Worm (Caenorhabditis elegans) whole organism, early embryonic: ENCODE data around the gene C55A1.7.
A peak's percentile ranks its signal among the peaks of the same experiment; 100 is the strongest.

Source experiments
- B0310.2 ChIP-seq: sonication (generic microtip); optimal IDR thresholded peaks from 2 replicates; lab custom pipeline; 2016; ENCODE audit warnings: mild to moderate bottlenecking, missing genetic modification characterization, missing compliant biosample characterization
- F13C5.2 ChIP-seq: sonication (generic microtip); optimal IDR thresholded peaks from 2 replicates; lab custom pipeline; 2017; ENCODE audit warnings: mild to moderate bottlenecking, missing genetic modification characterization, inconsistent platforms, missing compliant biosample characterization
- aly-1 ChIP-seq: sonication (generic microtip); optimal IDR thresholded peaks from 2 replicates; lab custom pipeline; 2016; ENCODE audit warnings: missing genetic modification characterization, missing compliant biosample characterization
- ama-1 ChIP-seq: fragments of 150-350 bp; optimal IDR thresholded peaks from 2 replicates; lab custom pipeline; 2014
- ceh-13 ChIP-seq: fragments of 200-800 bp; sonication (Bioruptor generic); optimal IDR thresholded peaks from 2 replicates; lab custom pipeline; 2018; ENCODE audit warnings: mild to moderate bottlenecking, missing genetic modification characterization, missing compliant biosample characterization
- ceh-36 ChIP-seq: sonication (generic microtip); optimal IDR thresholded peaks from 2 replicates; lab custom pipeline; 2016; ENCODE audit warnings: missing genetic modification characterization, inconsistent platforms, missing compliant biosample characterization
- ets-7 ChIP-seq: sonication (generic microtip); optimal IDR thresholded peaks from 2 replicates; lab custom pipeline; 2016; ENCODE audit warnings: missing genotype, missing genetic modification characterization, missing compliant biosample characterization
- flt-1 ChIP-seq: fragments of 200-800 bp; sonication (Bioruptor generic); IDR thresholded peaks from 2 replicates; pipeline ENCODE4 v1.3.6; 2022; ENCODE audit warnings: missing genetic modification characterization, missing compliant biosample characterization
- hmbx-1 ChIP-seq: sonication (generic microtip); optimal IDR thresholded peaks from 2 replicates; lab custom pipeline; 2016; ENCODE audit warnings: mild to moderate bottlenecking, missing genetic modification characterization, missing compliant biosample characterization
- hmg-4 ChIP-seq: fragments of 200-800 bp; sonication (Bioruptor generic); optimal IDR thresholded peaks from 2 replicates; lab custom pipeline; 2018; ENCODE audit warnings: mild to moderate bottlenecking, missing genetic modification characterization, missing compliant biosample characterization
- hnd-1 ChIP-seq: sonication (generic microtip); optimal IDR thresholded peaks from 2 replicates; lab custom pipeline; 2016; ENCODE audit warnings: missing genetic modification characterization, missing compliant biosample characterization
- pes-1 ChIP-seq: fragments of 200-800 bp; sonication (Bioruptor generic); IDR thresholded peaks from 2 replicates; pipeline ENCODE4 v1.3.6; 2022; ENCODE audit warnings: missing genetic modification reagents, missing genetic modification characterization, missing compliant biosample characterization
- scrt-1 ChIP-seq: fragments of 200-800 bp; sonication (Bioruptor generic); IDR thresholded peaks from 2 replicates; pipeline ENCODE4 v1.3.6; 2022; ENCODE audit warnings: missing genetic modification characterization, missing compliant biosample characterization
- sea-1 ChIP-seq: fragments of 200-800 bp; sonication (Bioruptor generic); conservative IDR thresholded peaks from 2 replicates; pipeline ENCODE4 v1.3.6; 2022; ENCODE audit warnings: missing genetic modification characterization, missing compliant biosample characterization
- tbx-11 ChIP-seq: fragments of 200-800 bp; sonication (Bioruptor generic); IDR thresholded peaks from 2 replicates; pipeline ENCODE4 v1.3.6; 2022; ENCODE audit warnings: missing genetic modification characterization, missing compliant biosample characterization
- tbx-37 ChIP-seq: fragments of 200-800 bp; sonication (Bioruptor generic); conservative IDR thresholded peaks from 2 replicates; pipeline ENCODE4 v1.3.6; 2022; ENCODE audit warnings: missing genetic modification reagents, missing genetic modification characterization, missing compliant biosample characterization
- tra-4 ChIP-seq: sonication (generic microtip); optimal IDR thresholded peaks from 2 replicates; lab custom pipeline; 2017; ENCODE audit warnings: missing genetic modification characterization, missing compliant biosample characterization

The C55A1.7 gene

ce11 chrV:15629543-15629942 lies 17.9 kb downstream of the C55A1.7 start, which contains the start of gene str-248:
str-248 (minus strand) TSS chrV:15629643.
- TF ChIP-seq ceh-13 (no peak), ceh-36 (tag; lab: Kevin White, UChicago) (no peak), hmg-4 (GFP tag; lab: Kevin White, UChicago) (no peak), scrt-1 (GFP tag; lab: Robert Waterston, UW) (no peak), ama-1 (lab: Kevin White, UChicago) (no peak), tbx-37 (GFP tag; lab: Robert Waterston, UW) (no peak), pes-1 (no peak), tra-4 (tag; lab: Kevin White, UChicago) (no peak), B0310.2 (no peak), flt-1 (GFP tag; lab: Robert Waterston, UW) (no peak), sea-1 (GFP tag; lab: Robert Waterston, UW) (no peak), ets-7 (tag; lab: Kevin White, UChicago) (no peak), hnd-1 (tag; lab: Kevin White, UChicago) (no peak), F13C5.2 (tag; lab: Kevin White, UChicago) (no peak), hmbx-1 (tag; lab: Kevin White, UChicago) (no peak), tbx-11 (GFP tag; lab: Robert Waterston, UW) (no peak), aly-1 (tag; lab: Kevin White, UChicago) (no peak)

ce11 chrV:15625561-15625960 lies 21.9 kb downstream of the C55A1.7 start, which contains the start of gene C55A1.11:
C55A1.11 (plus strand) TSS chrV:15625861.
- TF ChIP-seq F13C5.2 (tag; lab: Kevin White, UChicago) (no peak), sea-1 (GFP tag; lab: Robert Waterston, UW) (no peak), tra-4 (tag; lab: Kevin White, UChicago) (no peak), tbx-11 (GFP tag; lab: Robert Waterston, UW) (no peak), ama-1 (lab: Kevin White, UChicago) (no peak), ets-7 (tag; lab: Kevin White, UChicago) (no peak)

- TF ChIP-seq tbx-11 (GFP tag; lab: Robert Waterston, UW) (no peak), sea-1 (GFP tag; lab: Robert Waterston, UW) (no peak), F13C5.2 (tag; lab: Kevin White, UChicago) (no peak), tbx-37 (GFP tag; lab: Robert Waterston, UW) (no peak), hmbx-1 (tag; lab: Kevin White, UChicago) (no peak), hmg-4 (GFP tag; lab: Kevin White, UChicago) (no peak), flt-1 (GFP tag; lab: Robert Waterston, UW) (no peak), scrt-1 (GFP tag; lab: Robert Waterston, UW) (no peak), hnd-1 (tag; lab: Kevin White, UChicago) (no peak), B0310.2 (no peak), pes-1 (no peak), ceh-36 (tag; lab: Kevin White, UChicago) (no peak)
Measured at ce11 chrV:15621518-15621917, 25.9 kb downstream of the C55A1.7 start, which contains the start of gene C55A1.1. C55A1.1 (plus strand) TSS chrV:15621818.

DNA sequence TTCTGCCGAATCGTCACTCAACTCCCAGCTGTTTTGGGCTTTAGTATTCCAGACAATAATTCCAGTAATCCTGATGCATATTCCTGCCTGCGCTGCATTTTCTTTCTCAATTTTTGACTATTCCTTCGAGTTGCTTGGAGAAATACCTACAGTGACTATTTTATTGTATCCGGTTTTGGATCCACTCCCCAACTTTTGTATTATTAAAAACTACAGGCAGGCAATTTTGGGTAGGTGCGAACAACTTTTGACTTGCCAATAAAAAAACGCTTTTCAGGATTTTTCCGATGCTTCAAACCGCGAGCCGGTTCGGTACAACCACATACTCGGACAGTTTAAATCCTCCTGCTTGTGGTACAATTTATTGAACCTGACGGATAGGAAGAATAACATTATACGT lies 32.9 kb downstream of the C55A1.7 start:
- TF ChIP-seq hnd-1 (tag; lab: Kevin White, UChicago) (no peak), sea-1 (GFP tag; lab: Robert Waterston, UW) (no peak)

ce11 chrV:15612886-15613285 lies 34.5 kb downstream of the C55A1.7 start, which contains the start of gene str-263:
str-263 (plus strand) TSS chrV:15613186.
- no peak for TF ChIP-seq tbx-11 (GFP tag; lab: Robert Waterston, UW)
- TF ChIP-seq ama-1 (lab: Kevin White, UChicago): no peak
- TF ChIP-seq sea-1 (GFP tag; lab: Robert Waterston, UW): no peak
- TF ChIP-seq B0310.2: no peak
- no peak for TF ChIP-seq tra-4 (tag; lab: Kevin White, UChicago)
- no peak for TF ChIP-seq hnd-1 (tag; lab: Kevin White, UChicago)
- no peak for TF ChIP-seq hmbx-1 (tag; lab: Kevin White, UChicago)
- no peak for TF ChIP-seq ets-7 (tag; lab: Kevin White, UChicago)
- no peak for TF ChIP-seq ceh-36 (tag; lab: Kevin White, UChicago)
- TF ChIP-seq tbx-37 (GFP tag; lab: Robert Waterston, UW): no peak
- TF ChIP-seq scrt-1 (GFP tag; lab: Robert Waterston, UW): no peak
- TF ChIP-seq ceh-13: no peak
- no peak for TF ChIP-seq aly-1 (tag; lab: Kevin White, UChicago)
- TF ChIP-seq hmg-4 (GFP tag; lab: Kevin White, UChicago): no peak
- TF ChIP-seq flt-1 (GFP tag; lab: Robert Waterston, UW): no peak

ce11 chrV:15610350-15610940 lies 37.0 kb downstream of the C55A1.7 start, which contains the start of the genes fbxa-153 and str-12:
fbxa-153 (minus strand) TSS chrV:15610384.
str-12 (plus strand) TSS chrV:15610890.
- TF ChIP-seq tbx-11 (GFP tag; lab: Robert Waterston, UW) (no peak), hmg-4 (GFP tag; lab: Kevin White, UChicago) (peak; percentile 16), F13C5.2 (tag; lab: Kevin White, UChicago) (peak; percentile 9), sea-1 (GFP tag; lab: Robert Waterston, UW) (0 out of 2 replicates have a peak, but pooled peaks have one; percentile 19)

DNA sequence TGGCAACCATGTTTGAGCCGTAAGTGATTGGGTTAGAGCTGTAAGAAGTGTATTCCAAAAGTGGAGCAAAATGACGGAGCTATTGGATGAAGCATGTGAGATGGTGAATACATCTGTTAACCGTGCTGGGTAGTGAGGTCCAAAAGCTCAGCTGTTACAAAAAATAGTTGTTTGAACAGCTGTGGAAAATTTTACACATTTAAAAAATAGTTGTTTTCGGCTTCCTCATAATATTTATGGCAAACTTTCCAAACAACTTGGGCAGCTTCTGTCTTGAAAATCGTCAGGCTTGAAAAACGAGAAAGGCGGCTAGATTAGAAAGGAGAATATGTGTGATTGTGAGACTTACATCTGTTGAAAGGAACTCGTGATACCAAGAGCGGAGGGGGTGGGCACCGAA lies 42.4 kb downstream of the C55A1.7 start, which contains the start of gene fbxa-154:
fbxa-154 (minus strand) TSS at position 101 of the 400 bp plus-strand sequence.
- TF ChIP-seq tra-4 (tag; lab: Kevin White, UChicago) (no peak), ceh-13 (no peak), scrt-1 (GFP tag; lab: Robert Waterston, UW) (no peak), hmg-4 (GFP tag; lab: Kevin White, UChicago) (no peak), sea-1 (GFP tag; lab: Robert Waterston, UW) (no peak), flt-1 (GFP tag; lab: Robert Waterston, UW) (no peak), F13C5.2 (tag; lab: Kevin White, UChicago) (no peak), ama-1 (lab: Kevin White, UChicago) (no peak), pes-1 (no peak), aly-1 (tag; lab: Kevin White, UChicago) (no peak)
